Worm (Caenorhabditis elegans) whole organism, L3 larva: ENCODE results near the gene let-716.

Experiments
- R02D3.7 ChIP-seq: fragments of 150-350 bp; optimal IDR thresholded peaks from 2 replicates; lab custom pipeline; 2014; ENCODE audit warnings: missing biosample characterization, missing genetic modification characterization
- ZK546.5 ChIP-seq: sonication (generic microtip); optimal IDR thresholded peaks from 2 replicates; lab custom pipeline; 2017; ENCODE audit warnings: missing biosample characterization, missing genetic modification characterization
- aly-2 ChIP-seq: fragments of 150-350 bp; optimal IDR thresholded peaks from 2 replicates; lab custom pipeline; 2014; ENCODE audit warnings: missing biosample characterization, missing genetic modification characterization
- ama-1 ChIP-seq: fragments of 150-350 bp; optimal IDR thresholded peaks from 2 replicates; lab custom pipeline; 2018
- ceh-16 ChIP-seq: sonication (generic microtip); optimal IDR thresholded peaks from 2 replicates; lab custom pipeline; 2017; ENCODE audit warnings: missing biosample characterization, missing genetic modification characterization
- ceh-28 ChIP-seq: fragments of 150-350 bp; optimal IDR thresholded peaks from 2 replicates; lab custom pipeline; 2014; ENCODE audit warnings: missing biosample characterization, missing genetic modification reagents, missing genetic modification characterization
- ceh-9 ChIP-seq: sonication (generic microtip); optimal IDR thresholded peaks from 2 replicates; lab custom pipeline; 2018; ENCODE audit warnings: missing biosample characterization, missing genetic modification characterization
- egl-27 ChIP-seq: sonication (generic microtip); optimal IDR thresholded peaks from 4 replicates; lab custom pipeline; 2017; ENCODE audit warnings: missing biosample characterization, missing genetic modification reagents, missing genetic modification characterization
- egl-5 ChIP-seq: fragments of 150-350 bp; optimal IDR thresholded peaks from 2 replicates; lab custom pipeline; 2017; ENCODE audit warnings: missing biosample characterization, missing genetic modification reagents, missing genetic modification characterization, inconsistent platforms
- elt-2 ChIP-seq: sonication (generic microtip); optimal IDR thresholded peaks from 2 replicates; lab custom pipeline; 2016; ENCODE audit warnings: missing genetic modification reagents, mild to moderate bottlenecking, missing genetic modification characterization, missing compliant biosample characterization
- elt-3 ChIP-seq, 3 experiments: fragments of 150-350 bp in 1 of 3; sonication (generic microtip) in 2 of 3; optimal IDR thresholded peaks; 2 replicates in 2 of 3; 4 replicates in 1 of 3; lab custom pipeline; 2014 to 2017; ENCODE audit warnings: missing biosample characterization in 3 of 3, missing genetic modification characterization in 3 of 3
- eor-1 ChIP-seq, 2 experiments: fragments of 150-350 bp; optimal IDR thresholded peaks; 2 replicates each; lab custom pipeline; 2014 to 2018; ENCODE audit warnings: missing biosample characterization in 2 of 2, missing genetic modification characterization in 2 of 2
- fkh-10 ChIP-seq: sonication (generic microtip); optimal IDR thresholded peaks from 2 replicates; lab custom pipeline; 2017; ENCODE audit warnings: missing biosample characterization, missing genetic modification reagents, missing genetic modification characterization
- fos-1 ChIP-seq: fragments of 150-350 bp; optimal IDR thresholded peaks from 2 replicates; lab custom pipeline; 2014; ENCODE audit warnings: missing biosample characterization, missing genetic modification characterization
- hmg-11 ChIP-seq: sonication (generic microtip); optimal IDR thresholded peaks from 2 replicates; lab custom pipeline; 2016; ENCODE audit warnings: missing genetic modification characterization, missing compliant biosample characterization
- lin-15B ChIP-seq: fragments of 150-350 bp; optimal IDR thresholded peaks from 2 replicates; lab custom pipeline; 2014; ENCODE audit warnings: missing biosample characterization, missing genetic modification characterization
- lin-39 ChIP-seq: fragments of 150-350 bp; optimal IDR thresholded peaks from 2 replicates; lab custom pipeline; 2018; ENCODE audit warnings: missing biosample characterization, missing genetic modification reagents, missing genetic modification characterization
- lsy-12 ChIP-seq: sonication (generic microtip); optimal IDR thresholded peaks from 2 replicates; lab custom pipeline; 2016; ENCODE audit warnings: mild to moderate bottlenecking, missing genetic modification characterization, missing compliant biosample characterization
- mdl-1 ChIP-seq: fragments of 150-350 bp; optimal IDR thresholded peaks from 2 replicates; lab custom pipeline; 2014; ENCODE audit warnings: missing biosample characterization, missing genetic modification characterization
- nfya-1 ChIP-seq: sonication (generic microtip); optimal IDR thresholded peaks from 2 replicates; lab custom pipeline; 2017; ENCODE audit warnings: missing genetic modification characterization, mild to moderate bottlenecking, missing compliant biosample characterization, antibody characterized with exemption, moderate library complexity; ENCODE audit not compliant: insufficient read depth
- nhr-11 ChIP-seq: fragments of 150-350 bp; optimal IDR thresholded peaks from 2 replicates; lab custom pipeline; 2014; ENCODE audit warnings: missing biosample characterization, missing genetic modification characterization
- nhr-23 ChIP-seq: fragments of 150-350 bp; optimal IDR thresholded peaks from 2 replicates; lab custom pipeline; 2014; ENCODE audit warnings: missing biosample characterization, missing genetic modification reagents, missing genetic modification characterization
- nhr-25 ChIP-seq: sonication (generic microtip); optimal IDR thresholded peaks from 2 replicates; lab custom pipeline; 2017; ENCODE audit warnings: missing biosample characterization, missing genetic modification characterization
- nhr-28 ChIP-seq: fragments of 150-350 bp; optimal IDR thresholded peaks from 2 replicates; lab custom pipeline; 2014; ENCODE audit warnings: missing biosample characterization, missing genetic modification characterization
- nhr-43 ChIP-seq: sonication (generic microtip); optimal IDR thresholded peaks from 2 replicates; lab custom pipeline; 2016; ENCODE audit warnings: mild to moderate bottlenecking, missing genetic modification characterization, missing compliant biosample characterization; ENCODE audit not compliant: poor library complexity, severe bottlenecking
- nhr-67 ChIP-seq: fragments of 150-350 bp; optimal IDR thresholded peaks from 2 replicates; lab custom pipeline; 2014; ENCODE audit warnings: missing biosample characterization, missing genetic modification characterization
- nhr-76 ChIP-seq: fragments of 150-350 bp; sonication (generic microtip); optimal IDR thresholded peaks from 5 replicates; lab custom pipeline; 2014; ENCODE audit warnings: missing biosample characterization, missing genetic modification characterization
- pha-4 ChIP-seq: fragments of 150-350 bp; optimal IDR thresholded peaks from 2 replicates; lab custom pipeline; 2014; ENCODE audit warnings: missing biosample characterization, missing genetic modification reagents, missing genetic modification characterization
- pqm-1 ChIP-seq: fragments of 150-350 bp; optimal IDR thresholded peaks from 2 replicates; lab custom pipeline; 2017; ENCODE audit warnings: missing biosample characterization, missing genetic modification characterization, inconsistent platforms
- sea-2 ChIP-seq: fragments of 150-350 bp; sonication (generic microtip); optimal IDR thresholded peaks from 4 replicates; lab custom pipeline; 2014; ENCODE audit warnings: missing biosample characterization, missing genetic modification reagents, missing genetic modification characterization
- skn-1 ChIP-seq: fragments of 150-350 bp; optimal IDR thresholded peaks from 2 replicates; lab custom pipeline; 2014; ENCODE audit warnings: missing biosample characterization, missing genetic modification characterization
- snpc-4 ChIP-seq: fragments of 150-350 bp; optimal IDR thresholded peaks from 2 replicates; lab custom pipeline; 2014; ENCODE audit warnings: missing biosample characterization, missing genetic modification characterization
- tbx-2 ChIP-seq: sonication (generic microtip); optimal IDR thresholded peaks from 2 replicates; lab custom pipeline; 2016; ENCODE audit warnings: mild to moderate bottlenecking, missing genetic modification characterization, missing compliant biosample characterization
- unc-39 ChIP-seq: sonication (generic microtip); optimal IDR thresholded peaks from 4 replicates; lab custom pipeline; 2017; ENCODE audit warnings: missing biosample characterization, missing genetic modification characterization
- unc-62 ChIP-seq: fragments of 150-350 bp; sonication (generic microtip); optimal IDR thresholded peaks from 4 replicates; lab custom pipeline; 2014; ENCODE audit warnings: missing biosample characterization, missing genetic modification reagents, missing genetic modification characterization
- ztf-11 ChIP-seq: fragments of 150-350 bp; optimal IDR thresholded peaks from 2 replicates; lab custom pipeline; 2014; ENCODE audit warnings: missing biosample characterization, missing genetic modification characterization

The let-716 gene

DNA sequence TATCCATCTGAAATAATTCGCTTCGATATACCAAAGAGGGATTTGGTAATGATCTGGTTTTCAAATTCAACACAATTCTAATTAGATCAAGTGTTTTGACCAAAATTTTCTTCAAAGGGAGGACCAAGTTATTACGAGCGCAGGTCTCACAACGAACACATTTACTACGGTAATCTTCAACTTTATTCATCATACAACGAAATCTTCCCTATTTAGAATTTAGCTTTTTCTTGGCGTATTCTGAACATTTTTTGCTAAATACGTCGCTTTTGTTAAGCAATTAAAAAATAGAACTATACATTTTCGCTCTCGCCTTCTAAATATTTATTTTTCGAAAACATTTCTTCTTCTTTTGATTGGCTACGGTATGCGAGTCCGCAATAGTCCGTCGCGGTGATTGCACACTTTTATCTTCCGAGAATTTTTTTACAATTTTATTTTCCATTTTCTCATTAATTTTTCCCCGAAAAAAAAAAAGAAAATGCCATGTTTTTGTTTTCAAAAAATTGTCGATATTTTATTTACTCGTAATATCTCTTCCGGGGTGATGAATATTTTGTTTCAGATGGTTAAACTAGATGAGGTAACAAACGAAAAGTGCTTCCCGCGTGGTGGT lies at the start of gene let-716:
Gene let-716, plus strand, starts transcription at position 566 of the 616 bp plus-strand sequence.
- TF ChIP-seq eor-1 (tag; optimal IDR thresholded peaks at IDR 0.05; lab: Kevin White, UChicago) (no peak), unc-62 (no peak), nhr-23 (tag; lab: Kevin White, UChicago) (peak; percentile 22), elt-2 (tag; lab: Kevin White, UChicago) (peak; percentile 7), lin-15B (tag; lab: Kevin White, UChicago) (peak; percentile 24)

DNA sequence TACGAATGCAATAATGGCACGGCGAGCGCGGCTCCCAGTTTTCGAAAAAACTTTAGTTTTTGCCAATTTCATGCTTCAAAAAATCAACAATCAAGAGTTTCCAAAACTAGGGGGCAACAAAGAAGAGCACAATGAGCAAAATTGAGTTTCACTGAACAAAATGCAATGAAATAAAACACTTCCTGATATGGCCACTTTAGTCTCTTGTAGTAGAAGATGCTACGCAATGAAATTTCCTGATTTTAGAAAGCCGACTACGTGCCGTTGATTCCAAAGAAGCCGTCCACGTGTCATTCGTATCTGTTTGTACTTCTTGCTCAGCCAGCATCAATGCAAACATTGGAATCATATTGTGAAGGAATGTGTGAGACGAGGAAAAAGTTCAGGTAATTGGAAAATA lies 49.0 kb upstream of the let-716 start:
- TF ChIP-seq elt-2 (tag; lab: Kevin White, UChicago) (no peak), fkh-10 (GFP tag; lab: Kevin White, UChicago) (peak; percentile 55), unc-39 (tag; lab: Kevin White, UChicago) (no peak)
- TF ChIP-seq, all 47 proteins: peak for 1

DNA sequence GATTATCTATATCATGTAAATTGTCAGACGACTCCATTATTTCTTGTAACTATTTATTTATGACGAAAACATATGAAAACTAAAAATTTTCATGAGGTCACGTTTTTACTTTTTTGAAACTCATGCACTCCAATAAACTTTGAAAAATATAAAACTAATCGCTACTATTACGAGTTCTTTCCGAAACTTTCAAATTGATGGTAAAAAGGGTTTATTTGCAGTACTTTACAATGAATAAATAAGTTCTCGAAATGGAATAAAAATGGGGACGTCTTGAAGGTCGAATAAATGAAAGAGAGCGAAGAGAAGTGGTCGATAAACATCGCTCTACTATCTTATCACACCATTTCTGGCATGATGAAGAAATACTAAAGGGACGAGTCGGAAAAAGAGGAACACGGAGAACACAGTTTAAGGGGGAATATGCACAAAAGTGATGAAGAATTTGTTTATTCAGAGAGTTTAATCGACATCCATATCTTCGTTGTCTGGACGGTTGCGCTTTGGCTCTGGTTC lies 43.4 kb upstream of the let-716 start, which contains the start of gene let-767:
Gene let-767, minus strand, starts transcription at position 51 of the 516 bp plus-strand sequence.
- TF ChIP-seq nhr-11 (tag; lab: Kevin White, UChicago), result no peak
- no peak for TF ChIP-seq fkh-10 (GFP tag; lab: Kevin White, UChicago)
- TF ChIP-seq lin-15B (tag; lab: Kevin White, UChicago), result no peak
- peak; percentile 29 for TF ChIP-seq elt-2 (tag; lab: Kevin White, UChicago)
- no peak for TF ChIP-seq pqm-1 (tag; lab: Kevin White, UChicago)
- no peak for TF ChIP-seq sea-2 (GFP tag; lab: Kevin White, UChicago)
- TF ChIP-seq lsy-12 (tag; lab: Kevin White, UChicago), result no peak
- peak in 1 of 3 experiments; percentile 89 for TF ChIP-seq elt-3 (tag; optimal IDR thresholded peaks at IDR 0.05; lab: Kevin White, UChicago)
- TF ChIP-seq nhr-23 (tag; lab: Kevin White, UChicago), result peak; percentile 15
- TF ChIP-seq aly-2 (tag; lab: Kevin White, UChicago), result no peak

DNA sequence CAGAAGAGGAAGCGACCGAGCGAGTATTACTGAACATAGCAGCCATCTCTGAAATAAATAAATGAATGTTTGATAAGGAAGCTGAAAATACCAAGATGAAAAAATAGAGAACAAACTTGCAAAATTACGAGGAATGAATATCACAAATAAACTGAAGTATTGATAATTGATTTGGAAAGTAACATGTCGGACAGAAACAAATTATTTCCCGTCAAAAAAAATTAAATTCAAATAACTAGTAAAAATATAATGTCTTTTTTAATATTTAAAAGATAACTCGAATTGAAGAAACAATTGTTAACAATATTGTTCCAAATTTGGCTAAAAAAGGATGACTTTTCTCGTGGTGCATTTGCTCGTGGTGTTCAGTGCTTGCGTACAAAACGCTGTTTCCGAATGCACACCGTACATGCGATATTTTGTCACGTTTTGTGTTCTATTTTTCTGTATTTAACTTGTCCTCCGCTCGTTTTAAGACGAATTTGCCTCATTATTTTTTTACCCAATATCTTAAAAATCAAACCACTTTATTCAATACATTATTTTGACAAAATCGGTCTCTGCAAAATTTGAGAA lies 41.4 kb upstream of the let-716 start, which contains the start of gene rpn-13:
Gene rpn-13, minus strand, starts transcription at position 51 of the 576 bp plus-strand sequence.
- TF ChIP-seq ceh-16 (no peak), fos-1 (tag; lab: Kevin White, UChicago) (no peak), ama-1 (lab: Kevin White, UChicago) (peak; percentile 0), ZK546.5 (no peak), ztf-11 (tag; lab: Kevin White, UChicago) (no peak), ceh-9 (tag; lab: Kevin White, UChicago) (no peak), ceh-28 (no peak), nhr-67 (no peak), pha-4 (tag; lab: Kevin White, UChicago) (peak; percentile 78), nhr-76 (tag; lab: Kevin White, UChicago) (no peak), lin-39 (tag; lab: Kevin White, UChicago) (no peak), nhr-28 (no peak), lsy-12 (tag; lab: Kevin White, UChicago) (no peak), nhr-25 (peak; percentile 21), mdl-1 (tag; lab: Kevin White, UChicago) (no peak), nfya-1 (tag; lab: Kevin White, UChicago) (peak; percentile 87), sea-2 (GFP tag; lab: Kevin White, UChicago) (no peak), nhr-11 (tag; lab: Kevin White, UChicago) (no peak), pqm-1 (tag; lab: Kevin White, UChicago) (no peak), tbx-2 (no peak), nhr-43 (tag; lab: Kevin White, UChicago) (no peak), R02D3.7 (tag; lab: Kevin White, UChicago) (no peak), snpc-4 (tag; lab: Kevin White, UChicago) (peak; percentile 28), hmg-11 (peak; percentile 42), egl-5 (tag; lab: Kevin White, UChicago) (no peak), fkh-10 (GFP tag; lab: Kevin White, UChicago) (no peak), elt-2 (tag; lab: Kevin White, UChicago) (peak; percentile 15), skn-1 (tag; lab: Kevin White, UChicago) (peak; percentile 98), lin-15B (tag; lab: Kevin White, UChicago) (peak; percentile 46), nhr-23 (tag; lab: Kevin White, UChicago) (peak; percentile 53), egl-27 (tag; lab: Kevin White, UChicago) (no peak), eor-1 (tag; optimal IDR thresholded peaks at IDR 0.05; lab: Kevin White, UChicago) (no peak)
